Fruit fly (Drosophila melanogaster) S2 (cell line): Measurements from ENCODE around the gene CG8292.

ENCODE experiments used
- CG8478 ChIP-seq: fragments of >200 bp; optimal IDR thresholded peaks from 2 replicates; lab custom pipeline; 2018
- CTCF ChIP-seq, 2 experiments: fragments of >200 bp; optimal IDR thresholded peaks; 2 replicates each; lab custom pipeline; 2018

DNA sequence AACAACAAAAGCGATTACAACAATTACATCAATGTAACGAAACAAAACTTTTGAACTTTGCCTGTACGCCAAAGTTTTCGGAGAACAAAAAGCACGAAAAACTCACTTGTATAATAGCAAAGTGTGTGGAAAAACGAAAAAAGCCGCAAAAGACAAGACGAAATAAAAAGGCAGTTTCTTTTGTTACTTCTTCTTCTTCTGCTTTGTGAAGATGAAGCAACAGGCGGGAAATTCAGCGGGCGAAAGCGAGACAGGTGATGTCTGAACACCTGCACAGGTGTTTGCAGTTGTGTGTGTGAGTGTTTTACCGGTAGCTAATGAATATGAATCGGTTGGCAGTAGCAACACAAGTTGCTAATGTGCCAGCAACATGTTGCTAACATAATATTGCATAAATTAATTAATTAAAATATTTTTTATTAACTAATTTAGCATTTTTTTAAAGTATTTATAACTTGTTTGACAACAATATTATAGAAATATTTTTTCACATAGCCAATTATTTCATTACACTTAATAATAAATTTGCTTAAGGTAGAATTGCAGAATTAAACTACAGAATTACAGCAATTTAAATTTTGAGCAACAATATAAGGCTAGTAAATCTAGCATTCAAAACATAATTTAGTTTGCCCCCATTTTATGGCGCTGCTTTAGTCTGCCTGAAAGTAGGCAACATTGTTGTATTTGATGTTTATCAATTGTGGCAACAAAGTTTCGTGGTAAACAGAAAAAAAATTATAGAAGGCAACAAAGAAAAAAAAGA is 49.0 kb upstream of the CG8292 start:
- TF ChIP-seq CG8478 (lab: Kevin White, UChicago) = no peak
- no peak for TF ChIP-seq CTCF (optimal IDR thresholded peaks at IDR 0.05; lab: Kevin White, UChicago)
